Fruit fly (Drosophila melanogaster): Measurements from ENCODE around the gene p23.
A peak's percentile ranks its signal among the peaks of the same experiment; 100 is the strongest.

p23 gene

DNA sequence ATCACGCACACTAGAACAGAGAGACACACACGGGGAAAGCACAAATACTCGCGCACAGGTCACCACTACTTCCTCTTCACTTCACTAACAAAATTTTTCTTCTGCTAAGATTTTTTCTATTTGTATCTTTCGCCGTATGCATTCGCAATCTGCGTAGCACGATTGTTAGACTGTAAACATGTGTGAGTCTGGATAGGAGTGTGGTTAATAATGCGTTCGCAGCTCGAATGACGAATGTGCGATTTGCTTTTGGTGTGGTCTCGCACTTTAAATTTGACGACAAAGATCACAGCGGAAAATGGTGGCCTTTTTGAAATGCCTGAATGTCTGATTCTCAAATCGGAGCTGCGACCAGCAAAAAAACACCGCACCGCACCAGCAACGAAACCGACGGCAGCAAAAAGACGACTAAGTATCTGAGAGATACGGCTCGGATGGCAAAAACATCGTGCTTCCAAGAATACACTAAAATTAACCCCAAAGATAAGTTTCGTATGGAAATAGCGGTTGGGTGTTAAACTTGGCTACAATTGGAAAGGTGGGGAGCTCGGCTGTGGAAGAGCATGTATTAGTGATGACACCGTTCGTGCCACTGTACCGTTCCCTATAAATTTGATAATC lies 27.4 kb downstream of the p23 start, which contains the start of gene Unc-115a:
Unc-115a (minus strand) TSS at position 410 of the 621 bp plus-strand sequence.
- peak; percentile 55 for TF ChIP-seq CG17801 (GFP tag; optimal IDR thresholded peaks at IDR 0.05; ENCODE audit: partially characterized antibody)

DNA sequence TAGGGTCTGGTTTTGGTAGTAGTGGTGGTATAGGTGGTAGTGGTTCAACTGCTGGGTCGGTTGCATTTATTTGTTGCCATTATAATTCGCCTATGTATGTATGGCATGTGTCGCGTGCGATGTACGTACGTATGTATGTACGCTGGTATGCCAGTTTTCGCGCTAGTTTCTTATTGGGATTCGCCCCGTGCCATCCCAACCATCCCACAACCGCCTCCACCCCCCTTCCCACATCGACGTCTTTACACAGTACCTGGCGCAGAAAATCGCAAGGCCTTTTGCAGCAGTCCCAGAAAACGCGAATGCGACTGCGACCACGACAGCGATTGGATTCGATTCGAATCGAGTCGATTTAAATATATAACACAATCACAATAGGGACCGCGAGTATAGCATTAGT lies 32.5 kb downstream of the p23 start:
- no peak for TF ChIP-seq CG17801 (GFP tag; optimal IDR thresholded peaks at IDR 0.05; ENCODE audit: partially characterized antibody)

DNA sequence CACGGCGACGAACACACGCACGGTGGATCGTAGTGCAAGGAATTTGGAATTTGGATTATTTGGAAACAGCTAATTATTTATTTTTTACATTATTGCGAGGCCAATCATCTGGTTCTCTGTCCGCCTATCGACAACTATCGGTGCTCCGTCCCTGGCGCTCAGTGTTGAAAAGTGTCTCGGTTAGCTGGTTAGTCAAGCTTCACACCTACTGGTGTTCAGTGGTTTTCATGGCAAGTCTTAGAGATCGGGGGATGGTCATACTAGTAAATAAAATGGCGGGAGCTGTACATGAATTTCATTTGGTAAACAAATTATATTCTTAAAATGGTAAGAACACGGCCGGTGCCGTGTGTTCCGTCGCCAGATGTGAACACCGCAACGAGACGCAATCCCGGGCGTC lies 33.2 kb downstream of the p23 start, which contains the start of the genes trbd and dmt:
trbd (minus strand) TSS at position 152 of the 400 bp plus-strand sequence.
dmt (plus strand) TSS at position 257 of the 400 bp plus-strand sequence.
- TF ChIP-seq CG17801 (GFP tag; optimal IDR thresholded peaks at IDR 0.05; ENCODE audit: partially characterized antibody), result no peak

- no peak for TF ChIP-seq CG17801 (GFP tag; optimal IDR thresholded peaks at IDR 0.05; ENCODE audit: partially characterized antibody)
These were observed 47.6 kb downstream of the p23 start, which contains the start of gene hyd for dm6 chr3R:9725121-9725956. TSS of gene hyd (minus strand) at chr3R:9725615.
